Fruit fly (Drosophila melanogaster) whole organism, embryonic: ENCODE measurements around the gene Spn28Dc.

ENCODE experiments used
- Aef1 ChIP-seq: fragments of 200-800 bp; sonication (Bioruptor generic); IDR thresholded peaks from 3 replicates; pipeline ENCODE4 v1.3.6; 2022; ENCODE audit warnings: missing biosample characterization, missing genetic modification characterization
- CG10209 ChIP-seq: fragments of 200-800 bp; sonication (Bioruptor generic); optimal IDR thresholded peaks from 3 replicates; lab custom pipeline; 2017; ENCODE audit warnings: missing biosample characterization, mild to moderate bottlenecking, missing genetic modification characterization, missing genetic modification reagents
- CG10959 ChIP-seq: fragments of 200-800 bp; sonication (Bioruptor generic); IDR thresholded peaks from 2 replicates; pipeline ENCODE4 v1.3.6; 2022; ENCODE audit warnings: missing biosample characterization, missing genetic modification characterization
- CG10979 ChIP-seq: fragments of 200-800 bp; sonication (Bioruptor generic); optimal IDR thresholded peaks from 2 replicates; lab custom pipeline; 2018; ENCODE audit warnings: missing biosample characterization, mild to moderate bottlenecking, missing genetic modification characterization, moderate library complexity
- CG11456 ChIP-seq: fragments of 200-800 bp; sonication (Bioruptor generic); IDR thresholded peaks from 3 replicates; pipeline ENCODE4 v1.3.6; 2022; ENCODE audit warnings: missing biosample characterization, missing genetic modification characterization
- CG11504 ChIP-seq: fragments of 200-800 bp; sonication (Bioruptor generic); optimal IDR thresholded peaks from 3 replicates; lab custom pipeline; 2019; ENCODE audit warnings: missing biosample characterization, mild to moderate bottlenecking, missing genetic modification characterization, moderate library complexity
- CG13287 ChIP-seq: fragments of 200-800 bp; sonication (Bioruptor generic); IDR thresholded peaks from 2 replicates; pipeline ENCODE4 v1.3.6; 2022; ENCODE audit warnings: missing biosample characterization, missing genetic modification characterization; ENCODE audit not compliant: partially characterized antibody
- CG14710 ChIP-seq: fragments of 200-800 bp; sonication (Bioruptor generic); optimal IDR thresholded peaks from 3 replicates; lab custom pipeline; 2019; ENCODE audit warnings: missing biosample characterization, mild to moderate bottlenecking, missing genetic modification characterization, moderate library complexity
- CG14860 ChIP-seq: fragments of 200-800 bp; sonication (Bioruptor generic); IDR thresholded peaks from 3 replicates; pipeline ENCODE4 v1.3.6; 2022; ENCODE audit warnings: missing biosample characterization, missing genetic modification characterization; ENCODE audit not compliant: partially characterized antibody
- CG15601 ChIP-seq: fragments of 200-800 bp; sonication (Bioruptor generic); optimal IDR thresholded peaks from 3 replicates; lab custom pipeline; 2019; ENCODE audit warnings: missing biosample characterization, mild to moderate bottlenecking, missing genetic modification characterization, moderate library complexity
- CG17359 ChIP-seq: fragments of 200-800 bp; sonication (Bioruptor generic); optimal IDR thresholded peaks from 3 replicates; lab custom pipeline; 2018; ENCODE audit warnings: missing biosample characterization, mild to moderate bottlenecking, missing genetic modification characterization, moderate library complexity
- CG2199 ChIP-seq: fragments of 200-800 bp; sonication (Bioruptor generic); IDR thresholded peaks from 3 replicates; pipeline ENCODE4 v1.3.6; 2022; ENCODE audit warnings: missing biosample characterization, missing genetic modification characterization
- CG2678 ChIP-seq: fragments of 200-800 bp; sonication (Bioruptor generic); optimal IDR thresholded peaks from 3 replicates; lab custom pipeline; 2019; ENCODE audit warnings: missing biosample characterization, mild to moderate bottlenecking, missing genetic modification characterization, moderate library complexity
- CG6272 ChIP-seq: fragments of 200-800 bp; sonication (Bioruptor generic); IDR thresholded peaks from 2 replicates; pipeline ENCODE4 v1.3.6; 2022; ENCODE audit warnings: missing biosample characterization, missing genetic modification characterization
- CG6683 ChIP-seq: fragments of 200-800 bp; sonication (Bioruptor generic); optimal IDR thresholded peaks from 2 replicates; lab custom pipeline; 2017; ENCODE audit warnings: missing biosample characterization, mild to moderate bottlenecking, missing genetic modification characterization, missing genetic modification reagents
- CG6689 ChIP-seq: fragments of 200-800 bp; sonication (Bioruptor generic); IDR thresholded peaks from 2 replicates; pipeline ENCODE4 v1.3.6; 2022; ENCODE audit warnings: missing biosample characterization, missing genetic modification characterization
- CG8924 ChIP-seq: fragments of 200-800 bp; optimal IDR thresholded peaks from 3 replicates; lab custom pipeline; 2019; ENCODE audit warnings: missing biosample characterization, mild to moderate bottlenecking, missing genetic modification characterization, moderate library complexity
- CG9727 ChIP-seq: fragments of 200-800 bp; sonication (Bioruptor generic); optimal IDR thresholded peaks from 3 replicates; lab custom pipeline; 2017; ENCODE audit warnings: missing biosample characterization, mild to moderate bottlenecking, missing genetic modification characterization
- Camta ChIP-seq: fragments of 200-800 bp; sonication (Bioruptor generic); optimal IDR thresholded peaks from 2 replicates; lab custom pipeline; 2016; ENCODE audit warnings: missing biosample characterization, missing genetic modification characterization
- D19A ChIP-seq: fragments of 200-800 bp; optimal IDR thresholded peaks from 3 replicates; lab custom pipeline; 2019; ENCODE audit warnings: missing biosample characterization, mild to moderate bottlenecking, missing genetic modification characterization, moderate library complexity
- Dp ChIP-seq: fragments of 200-800 bp; sonication (Bioruptor generic); optimal IDR thresholded peaks from 2 replicates; lab custom pipeline; 2018; ENCODE audit warnings: missing biosample characterization, mild to moderate bottlenecking, missing genetic modification characterization, moderate library complexity
- E2f2 ChIP-seq: fragments of 200-800 bp; sonication (Bioruptor generic); IDR thresholded peaks from 2 replicates; pipeline ENCODE4 v1.3.6; 2022; ENCODE audit warnings: missing biosample characterization, missing genetic modification characterization
- Fer3 ChIP-seq: fragments of 200-800 bp; sonication (Bioruptor generic); optimal IDR thresholded peaks from 2 replicates; lab custom pipeline; 2018; ENCODE audit warnings: missing biosample characterization, mild to moderate bottlenecking, missing genetic modification characterization, moderate library complexity
- NC2β ChIP-seq: fragments of 200-800 bp; sonication (Bioruptor generic); optimal IDR thresholded peaks from 2 replicates; lab custom pipeline; 2016; ENCODE audit warnings: missing biosample characterization, missing genetic modification characterization
- Opbp ChIP-seq: fragments of 200-800 bp; sonication (Bioruptor generic); IDR thresholded peaks from 3 replicates; pipeline ENCODE4 v1.3.6; 2022; ENCODE audit warnings: missing biosample characterization, missing genetic modification characterization; ENCODE audit not compliant: partially characterized antibody
- Optix ChIP-seq: fragments of 200-800 bp; sonication (Bioruptor generic); IDR thresholded peaks from 3 replicates; pipeline ENCODE4 v1.3.6; 2022; ENCODE audit warnings: missing biosample characterization, missing genetic modification characterization
- Scr ChIP-seq: fragments of 200-800 bp; sonication (Bioruptor generic); IDR thresholded peaks from 2 replicates; pipeline ENCODE4 v1.3.6; 2022; ENCODE audit warnings: missing biosample characterization, missing genetic modification characterization; ENCODE audit not compliant: partially characterized antibody
- Sry-β ChIP-seq: fragments of 200-800 bp; sonication (Bioruptor generic); optimal IDR thresholded peaks from 2 replicates; lab custom pipeline; 2018; ENCODE audit warnings: missing biosample characterization, mild to moderate bottlenecking, missing genetic modification characterization, moderate library complexity
- bsh ChIP-seq, 2 experiments: fragments of 200-800 bp; sonication (Bioruptor generic); optimal IDR thresholded peaks; 2 replicates each; lab custom pipeline; 2017 to 2018; ENCODE audit warnings: mild to moderate bottlenecking in 2 of 2, missing biosample characterization in 2 of 2, missing genetic modification characterization in 2 of 2, moderate library complexity in 1 of 2
- btn ChIP-seq: fragments of 200-800 bp; sonication (Bioruptor generic); optimal IDR thresholded peaks from 2 replicates; lab custom pipeline; 2016; ENCODE audit warnings: missing biosample characterization, missing genetic modification characterization
- da ChIP-seq: fragments of 200-800 bp; sonication (Bioruptor generic); optimal IDR thresholded peaks from 2 replicates; lab custom pipeline; 2016; ENCODE audit warnings: missing biosample characterization, missing genetic modification characterization
- danr ChIP-seq: fragments of 200-800 bp; sonication (Bioruptor generic); IDR thresholded peaks from 2 replicates; pipeline ENCODE4 v1.3.6; 2022; ENCODE audit warnings: missing biosample characterization, missing genetic modification characterization
- disco-r ChIP-seq: fragments of 200-800 bp; sonication (Bioruptor generic); optimal IDR thresholded peaks from 2 replicates; lab custom pipeline; 2016; ENCODE audit warnings: missing biosample characterization, missing genetic modification characterization
- dysf ChIP-seq: fragments of 200-800 bp; sonication (Bioruptor generic); IDR thresholded peaks from 3 replicates; pipeline ENCODE4 v1.3.6; 2022; ENCODE audit warnings: missing biosample characterization, missing genetic modification characterization
- gcm ChIP-seq: fragments of 200-800 bp; sonication (Bioruptor generic); optimal IDR thresholded peaks from 2 replicates; lab custom pipeline; 2019; ENCODE audit warnings: missing biosample characterization, mild to moderate bottlenecking, missing genetic modification characterization, moderate library complexity
- gem ChIP-seq: fragments of 200-800 bp; sonication (Bioruptor generic); optimal IDR thresholded peaks from 2 replicates; lab custom pipeline; 2019; ENCODE audit warnings: missing biosample characterization, mild to moderate bottlenecking, missing genetic modification characterization, moderate library complexity
- grn ChIP-seq: fragments of 200-800 bp; sonication (Bioruptor generic); optimal IDR thresholded peaks from 3 replicates; lab custom pipeline; 2017; ENCODE audit warnings: missing biosample characterization, missing genetic modification characterization
- lov ChIP-seq, 2 experiments: fragments of 200-800 bp in 1 of 2; fragments of >200 bp in 1 of 2; sonication (Bioruptor generic) in 1 of 2; IDR thresholded peaks in 1 of 2; optimal IDR thresholded peaks in 1 of 2; 2 replicates in 1 of 2; 3 replicates in 1 of 2; pipeline versions ENCODE4 v1.3.6 to Lab custom; 2017 to 2022; ENCODE audit warnings: missing biosample characterization in 1 of 2, missing genetic modification characterization in 1 of 2
- pan ChIP-seq, 4 experiments: fragments of >200 bp in 3 of 4; fragments of 200-800 bp in 1 of 4; sonication (Bioruptor generic) in 1 of 4; optimal IDR thresholded peaks in 3 of 4; IDR thresholded peaks in 1 of 4; 2 replicates each; pipeline versions ENCODE4 v1.3.6 to Lab custom; 2017 to 2022; ENCODE audit warnings: missing biosample characterization in 2 of 4, missing genetic modification characterization in 2 of 4, mixed read lengths in 1 of 4
- pita ChIP-seq: fragments of 200-800 bp; sonication (Bioruptor generic); optimal IDR thresholded peaks from 2 replicates; lab custom pipeline; 2017; ENCODE audit warnings: missing biosample characterization, mild to moderate bottlenecking, missing genetic modification characterization
- ranshi ChIP-seq: fragments of 200-800 bp; sonication (Bioruptor generic); IDR thresholded peaks from 2 replicates; pipeline ENCODE4 v1.3.6; 2022; ENCODE audit warnings: missing biosample characterization, missing genetic modification characterization
- repo ChIP-seq: fragments of 200-800 bp; sonication (Bioruptor generic); optimal IDR thresholded peaks from 2 replicates; lab custom pipeline; 2016; ENCODE audit warnings: missing biosample characterization, missing genetic modification characterization
- tx ChIP-seq: fragments of 200-800 bp; sonication (Bioruptor generic); optimal IDR thresholded peaks from 2 replicates; lab custom pipeline; 2016; ENCODE audit warnings: missing biosample characterization, missing genetic modification characterization

Spn28Dc gene

dm6 chr2L:7997290-7998079 lies 9.5 kb downstream of the Spn28Dc start (continued):
- TF ChIP-seq CG2199 (GFP tag; lab: Robert Waterston, UW) (0 out of 3 replicates have a peak, but pooled peaks have one; percentile 18), pan (optimal IDR thresholded peaks at IDR 0.05; lab: Kevin White, UChicago) (no peak), pan (GFP tag; optimal IDR thresholded peaks at IDR 0.05 in 1 of 2, IDR thresholded peaks at IDR 0.05 in 1 of 2) (peak in 1 of 2 experiments; percentile 51), CG10979 (tag; lab: Kevin White, UChicago) (peak; percentile 53), gem (tag; lab: Kevin White, UChicago) (peak; percentile 29), CG6689 (0 out of 2 replicates have a peak, but pooled peaks have one; percentile 24), D19A (tag; lab: Kevin White, UChicago) (peak; percentile 18), ranshi (GFP tag; lab: Robert Waterston, UW) (0 out of 2 replicates have a peak, but pooled peaks have one; percentile 14), CG9727 (peak; percentile 11), CG8924 (tag; lab: Kevin White, UChicago) (peak; percentile 11), dysf (no peak), CG2678 (peak; percentile 47), bsh (GFP tag; optimal IDR thresholded peaks at IDR 0.05; lab: Kevin White, UChicago) (peak in 1 of 2 experiments; percentile 27), E2f2 (GFP tag; lab: Robert Waterston, UW) (peak; percentile 23; the same call in 1 of the 2 replicates), grn (GFP tag; lab: Kevin White, UChicago) (peak; percentile 53), CG14710 (tag; lab: Kevin White, UChicago) (peak; percentile 35), CG11504 (tag; lab: Kevin White, UChicago) (peak; percentile 59), CG17359 (tag; lab: Kevin White, UChicago) (peak; percentile 59), Aef1 (0 out of 3 replicates have a peak, but pooled peaks have one; percentile 16), CG15601 (peak; percentile 5), disco-r (GFP tag; lab: Kevin White, UChicago) (no peak), tx (GFP tag; lab: Kevin White, UChicago) (no peak)
- TF ChIP-seq, all 482 proteins: peak for 51

- TF ChIP-seq da (peak; percentile 62), Scr (GFP tag; lab: Robert Waterston, UW) (no peak), CG6683 (peak; percentile 88), NC2β (no peak), Opbp (GFP tag; lab: Robert Waterston, UW) (peak; percentile 51; the same call in 1 of the 3 replicates), Dp (GFP tag; lab: Kevin White, UChicago) (no peak), CG14860 (GFP tag; lab: Robert Waterston, UW) (no peak), Camta (GFP tag; lab: Kevin White, UChicago) (peak; percentile 92), repo (GFP tag; lab: Kevin White, UChicago) (peak; percentile 70), gcm (no peak), danr (GFP tag; lab: Robert Waterston, UW) (peak; percentile 93), pita (no peak), disco-r (GFP tag; lab: Kevin White, UChicago) (no peak), CG13287 (peak; percentile 56; the same call in 1 of the 2 replicates), CG11456 (GFP tag; lab: Robert Waterston, UW) (0 out of 3 replicates have a peak, but pooled peaks have one; percentile 19), lov (optimal IDR thresholded peaks at IDR 0.05; lab: Kevin White, UChicago) (no peak), lov (GFP tag; IDR thresholded peaks at IDR 0.05; lab: Robert Waterston, UW) (peak; percentile 68; the same call in 1 of the 3 replicates), CG6272 (peak; percentile 87), grn (GFP tag; lab: Kevin White, UChicago) (peak; percentile 81), btn (GFP tag; lab: Kevin White, UChicago) (peak; percentile 59), Optix (GFP tag; lab: Robert Waterston, UW) (peak; percentile 91), Sry-β (GFP tag; lab: Kevin White, UChicago) (peak; percentile 40), CG15601 (peak; percentile 84), Fer3 (tag; lab: Kevin White, UChicago) (peak; percentile 92), CG10209 (GFP tag; lab: Kevin White, UChicago) (peak; percentile 75), CG10959 (GFP tag; lab: Robert Waterston, UW) (peak; percentile 89)
Measured at dm6 chr2L:7993984-7994854, 12.8 kb downstream of the Spn28Dc start, which contains the start of gene pes. Gene pes (minus strand): TSS chr2L:7994184.
